Fruit fly (Drosophila melanogaster): Measurements from ENCODE around the gene Miro.

Gene Miro

dm6 chr3R:24037538-24038265 is 945 bp downstream of the Miro start, which contains the start of gene spas (continued):
- TF ChIP-seq HHEX (GFP tag; optimal IDR thresholded peaks at IDR 0.05) (peak; percentile 44), sens (GFP tag) (peak; percentile 96), kah (GFP tag; optimal IDR thresholded peaks at IDR 0.05) (no peak), aop (GFP tag; IDR thresholded peaks at IDR 0.05) (no peak), YL-1 (GFP tag; optimal IDR thresholded peaks at IDR 0.05) (peak; percentile 65), CG17829 (tag; optimal IDR thresholded peaks at IDR 0.05) (peak; percentile 62), CG31441 (GFP tag; IDR thresholded peaks at IDR 0.05) (no peak; the same call in 1 of the 2 replicates), lola (GFP tag; optimal IDR thresholded peaks at IDR 0.05) (peak in 1 of 3 experiments; percentile 70), h (optimal IDR thresholded peaks at IDR 0.05) (no peak), CG17802 (tag; optimal IDR thresholded peaks at IDR 0.05) (peak; percentile 29), CG15479 (GFP tag; optimal IDR thresholded peaks at IDR 0.05) (no peak), CG12391 (tag; optimal IDR thresholded peaks at IDR 0.05) (peak; percentile 81), CG13123 (GFP tag; optimal IDR thresholded peaks at IDR 0.05) (peak; percentile 52), Elba2 (GFP tag; optimal IDR thresholded peaks at IDR 0.05) (no peak), az2 (GFP tag; optimal IDR thresholded peaks at IDR 0.05) (peak; percentile 57), CG13775 (GFP tag; optimal IDR thresholded peaks at IDR 0.05) (peak; percentile 87), CrebB (tag; optimal IDR thresholded peaks at IDR 0.05) (no peak), Antp (GFP tag; optimal IDR thresholded peaks at IDR 0.05) (peak; percentile 70), Sry-δ (GFP tag; optimal IDR thresholded peaks at IDR 0.05) (peak; percentile 95), emc (GFP tag; optimal IDR thresholded peaks at IDR 0.05) (peak; percentile 44), vfl (GFP tag; optimal IDR thresholded peaks at IDR 0.05) (peak; percentile 45), CG11696 (GFP tag; IDR thresholded peaks at IDR 0.05) (no peak), CG2199 (GFP tag; IDR thresholded peaks at IDR 0.05) (0 out of 3 replicates have a peak, but pooled peaks have one; percentile 26), C15 (GFP tag; IDR thresholded peaks at IDR 0.05) (0 out of 3 replicates have a peak, but pooled peaks have one; percentile 37), stc (GFP tag; IDR thresholded peaks at IDR 0.05) (peak; percentile 47; the same call in 1 of the 2 replicates), Hsf (GFP tag; optimal IDR thresholded peaks at IDR 0.05) (peak; percentile 75), CG7839 (tag; optimal IDR thresholded peaks at IDR 0.05) (peak; percentile 57), CG17359 (tag; optimal IDR thresholded peaks at IDR 0.05) (peak; percentile 49), trh (GFP tag; optimal IDR thresholded peaks at IDR 0.05) (no peak), amos (GFP tag; IDR thresholded peaks at IDR 0.05; ENCODE audit: partially characterized antibody) (peak; percentile 96), ind (GFP tag; optimal IDR thresholded peaks at IDR 0.05) (peak; percentile 75), mirr (GFP tag; optimal IDR thresholded peaks at IDR 0.05) (peak; percentile 3), inv (GFP tag; IDR thresholded peaks at IDR 0.05; ENCODE audit: partially characterized antibody) (peak; percentile 95), cg (GFP tag; optimal IDR thresholded peaks at IDR 0.05) (no peak), Fer3 (tag; optimal IDR thresholded peaks at IDR 0.05) (peak; percentile 46), exex (tag; optimal IDR thresholded peaks at IDR 0.05) (peak; percentile 0), Hand (GFP tag; optimal IDR thresholded peaks at IDR 0.05) (no peak), ap (GFP tag; IDR thresholded peaks at IDR 0.05) (peak; percentile 69; the same call in 1 of the 2 replicates), NFAT (GFP tag; IDR thresholded peaks at IDR 0.05) (peak; percentile 80), Abd-B (GFP tag; optimal IDR thresholded peaks at IDR 0.05) (peak; percentile 68), seq (GFP tag; IDR thresholded peaks at IDR 0.05) (no peak), hb (GFP tag; IDR thresholded peaks at IDR 0.05; ENCODE audit: partially characterized antibody) (peak; percentile 92), CG11456 (GFP tag; IDR thresholded peaks at IDR 0.05) (peak; percentile 82), CG17912 (GFP tag; optimal IDR thresholded peaks at IDR 0.05) (no peak), Adf1 (GFP tag; IDR thresholded peaks at IDR 0.05) (no peak), psq (GFP tag; optimal IDR thresholded peaks at IDR 0.05) (peak; percentile 33), CG6854 (GFP tag; optimal IDR thresholded peaks at IDR 0.05) (no peak), CG34422 (GFP tag; IDR thresholded peaks at IDR 0.05) (peak; percentile 82), H2.0 (GFP tag; IDR thresholded peaks at IDR 0.05) (peak; percentile 57; the same call in 1 of the 2 replicates), tap (tag; optimal IDR thresholded peaks at IDR 0.05) (no peak)

All from whole organism, embryonic.